Fruit fly (Drosophila melanogaster): ENCODE measurements around the gene CG14073.

dm6 chr3L:18768788-18769707 lies 51.4 kb downstream of the CG14073 start:
- TF ChIP-seq CG8478 (optimal IDR thresholded peaks at IDR 0.05) (no peak), usp (GFP tag; optimal IDR thresholded peaks at IDR 0.05) (no peak), Dll (optimal IDR thresholded peaks at IDR 0.05) (no peak)

Data from whole organism.